Fruit fly (Drosophila melanogaster) whole organism, adult: ENCODE data around the gene polo.

Experiments
- CG11617 ChIP-seq: fragments of 200-800 bp; sonication (Bioruptor generic); optimal IDR thresholded peaks from 2 replicates; lab custom pipeline; 2017; ENCODE audit warnings: mild to moderate bottlenecking, missing biosample characterization, missing genetic modification reagents, missing genetic modification characterization
- CG12768 ChIP-seq: fragments of 200-800 bp; sonication (Bioruptor generic); optimal IDR thresholded peaks from 2 replicates; lab custom pipeline; 2017; ENCODE audit warnings: missing biosample characterization, missing genetic modification characterization, mild to moderate bottlenecking, moderate library complexity, missing genetic modification reagents
- CG14711 ChIP-seq: fragments of 200-800 bp; sonication (Bioruptor generic); optimal IDR thresholded peaks from 2 replicates; lab custom pipeline; 2018; ENCODE audit warnings: missing biosample characterization, mild to moderate bottlenecking, missing genetic modification characterization, moderate library complexity
- CG1620 ChIP-seq: fragments of 200-800 bp; sonication (Bioruptor generic); optimal IDR thresholded peaks from 2 replicates; lab custom pipeline; 2016; ENCODE audit warnings: missing biosample characterization, missing genetic modification characterization
- CG33017 ChIP-seq: fragments of 200-800 bp; sonication (Bioruptor generic); optimal IDR thresholded peaks from 2 replicates; lab custom pipeline; 2018; ENCODE audit warnings: missing biosample characterization, mild to moderate bottlenecking, missing genetic modification characterization, moderate library complexity
- CG5204 ChIP-seq: fragments of 200-800 bp; sonication (Bioruptor generic); optimal IDR thresholded peaks from 2 replicates; lab custom pipeline; 2016; ENCODE audit warnings: missing biosample characterization, missing genetic modification characterization
- CG7045 ChIP-seq: fragments of 200-800 bp; sonication (Bioruptor generic); optimal IDR thresholded peaks from 2 replicates; lab custom pipeline; 2017; ENCODE audit warnings: missing biosample characterization, mild to moderate bottlenecking, missing genetic modification characterization
- CG7101 ChIP-seq: fragments of 200-800 bp; sonication (Bioruptor generic); optimal IDR thresholded peaks from 2 replicates; lab custom pipeline; 2018; ENCODE audit warnings: missing biosample characterization, mild to moderate bottlenecking, missing genetic modification characterization, moderate library complexity
- Clk ChIP-seq: fragments of 200-800 bp; sonication (Bioruptor generic); optimal IDR thresholded peaks from 2 replicates; lab custom pipeline; 2017; ENCODE audit warnings: missing biosample characterization, missing genetic modification characterization
- Crg-1 ChIP-seq: fragments of 200-800 bp; sonication (Bioruptor generic); optimal IDR thresholded peaks from 2 replicates; lab custom pipeline; 2016; ENCODE audit warnings: missing biosample characterization, missing genetic modification characterization
- Hr96 ChIP-seq: fragments of 200-800 bp; sonication (Bioruptor generic); optimal IDR thresholded peaks from 2 replicates; lab custom pipeline; 2016; ENCODE audit warnings: missing biosample characterization, missing genetic modification characterization
- Mnt ChIP-seq: fragments of 200-800 bp; sonication (Bioruptor generic); optimal IDR thresholded peaks from 2 replicates; lab custom pipeline; 2016; ENCODE audit warnings: missing biosample characterization, mild to moderate bottlenecking, missing genetic modification characterization
- bab1 ChIP-seq: fragments of 200-800 bp; sonication (Bioruptor generic); optimal IDR thresholded peaks from 3 replicates; lab custom pipeline; 2019; ENCODE audit warnings: missing biosample characterization, mild to moderate bottlenecking, missing genetic modification characterization, moderate library complexity
- cic ChIP-seq: fragments of 200-800 bp; sonication (Bioruptor generic); optimal IDR thresholded peaks from 2 replicates; lab custom pipeline; 2017; ENCODE audit warnings: missing biosample characterization, mild to moderate bottlenecking, missing genetic modification characterization, moderate library complexity
- cnc ChIP-seq, 2 experiments: fragments of >200 bp; optimal IDR thresholded peaks; 2 replicates each; lab custom pipeline; 2017
- kay ChIP-seq: fragments of 200-800 bp; sonication (Bioruptor generic); peaks from one replicate; lab custom pipeline; 2016; ENCODE audit warnings: missing biosample characterization, missing genetic modification characterization, borderline replicate concordance
- ovo ChIP-seq: fragments of 200-800 bp; sonication (Bioruptor generic); optimal IDR thresholded peaks from 2 replicates; lab custom pipeline; 2016; ENCODE audit warnings: missing biosample characterization, missing genetic modification characterization
- pad ChIP-seq: fragments of 200-800 bp; sonication (Bioruptor generic); optimal IDR thresholded peaks from 3 replicates; lab custom pipeline; 2017; ENCODE audit warnings: missing biosample characterization, missing genetic modification characterization, mild to moderate bottlenecking, moderate library complexity, missing genetic modification reagents
- tj ChIP-seq: fragments of 200-800 bp; sonication (Bioruptor generic); optimal IDR thresholded peaks from 3 replicates; lab custom pipeline; 2017; ENCODE audit warnings: missing biosample characterization, mild to moderate bottlenecking, missing genetic modification characterization, moderate library complexity
- toe ChIP-seq: fragments of 200-800 bp; sonication (Bioruptor generic); optimal IDR thresholded peaks from 2 replicates; lab custom pipeline; 2016; ENCODE audit warnings: missing biosample characterization, missing genetic modification characterization

The polo gene

DNA sequence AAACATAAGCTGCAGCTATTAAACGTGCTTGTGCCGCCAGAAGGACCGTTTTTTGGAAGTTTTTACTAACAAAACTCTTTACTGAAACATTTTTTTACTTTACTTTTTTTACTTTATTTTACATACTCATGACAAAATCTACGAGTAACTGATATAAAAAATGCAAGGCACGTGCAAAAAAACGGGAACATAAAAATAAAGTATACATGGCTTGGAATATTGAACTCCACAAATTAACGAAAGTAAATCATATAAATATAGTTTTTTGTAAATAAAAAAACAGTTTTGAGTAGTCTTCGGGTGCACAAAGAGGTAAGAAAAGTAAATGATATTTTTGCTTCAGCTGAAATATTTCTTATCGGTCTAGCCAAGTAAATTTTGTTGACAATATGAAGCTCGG, 11.2 kb downstream of the polo start, which contains the start of gene Spn77Bb:
Gene Spn77Bb, plus strand, starts transcription at position 301 of the 400 bp plus-strand sequence.
- no peak for TF ChIP-seq Hr96
- TF ChIP-seq bab1 (GFP tag; lab: Kevin White, UChicago) = no peak
- TF ChIP-seq CG7101 (tag; lab: Kevin White, UChicago) = no peak
- TF ChIP-seq Crg-1 (GFP tag; lab: Kevin White, UChicago) = no peak
- TF ChIP-seq cnc (optimal IDR thresholded peaks at IDR 0.05; lab: Kevin White, UChicago) = no peak
- TF ChIP-seq Mnt (GFP tag; lab: Kevin White, UChicago) = no peak
- TF ChIP-seq CG12768 (GFP tag; lab: Kevin White, UChicago) = no peak
- TF ChIP-seq cic = no peak
- TF ChIP-seq CG14711 (tag; lab: Kevin White, UChicago) = no peak
- no peak for TF ChIP-seq CG5204 (GFP tag; lab: Kevin White, UChicago)
- no peak for TF ChIP-seq toe
- TF ChIP-seq CG11617 (GFP tag; lab: Kevin White, UChicago) = no peak
- TF ChIP-seq pad (GFP tag; lab: Kevin White, UChicago) = no peak
- no peak for TF ChIP-seq ovo (GFP tag; lab: Kevin White, UChicago)
- no peak for TF ChIP-seq CG33017 (tag; lab: Kevin White, UChicago)
- TF ChIP-seq tj (GFP tag; lab: Kevin White, UChicago) = no peak
- TF ChIP-seq kay (GFP tag; lab: Kevin White, UChicago) = no peak
- TF ChIP-seq CG1620 = no peak

dm6 chr3L:20342334-20342733, 32.9 kb downstream of the polo start, which contains the start of gene Spn77Bc:
Spn77Bc (plus strand) TSS chr3L:20342634.
- TF ChIP-seq Mnt (GFP tag; lab: Kevin White, UChicago) = no peak
- no peak for TF ChIP-seq kay (GFP tag; lab: Kevin White, UChicago)
- TF ChIP-seq cnc (optimal IDR thresholded peaks at IDR 0.05; lab: Kevin White, UChicago) = no peak
- no peak for TF ChIP-seq CG7045
- TF ChIP-seq ovo (GFP tag; lab: Kevin White, UChicago) = no peak
- TF ChIP-seq bab1 (GFP tag; lab: Kevin White, UChicago) = no peak
- no peak for TF ChIP-seq CG11617 (GFP tag; lab: Kevin White, UChicago)

DNA sequence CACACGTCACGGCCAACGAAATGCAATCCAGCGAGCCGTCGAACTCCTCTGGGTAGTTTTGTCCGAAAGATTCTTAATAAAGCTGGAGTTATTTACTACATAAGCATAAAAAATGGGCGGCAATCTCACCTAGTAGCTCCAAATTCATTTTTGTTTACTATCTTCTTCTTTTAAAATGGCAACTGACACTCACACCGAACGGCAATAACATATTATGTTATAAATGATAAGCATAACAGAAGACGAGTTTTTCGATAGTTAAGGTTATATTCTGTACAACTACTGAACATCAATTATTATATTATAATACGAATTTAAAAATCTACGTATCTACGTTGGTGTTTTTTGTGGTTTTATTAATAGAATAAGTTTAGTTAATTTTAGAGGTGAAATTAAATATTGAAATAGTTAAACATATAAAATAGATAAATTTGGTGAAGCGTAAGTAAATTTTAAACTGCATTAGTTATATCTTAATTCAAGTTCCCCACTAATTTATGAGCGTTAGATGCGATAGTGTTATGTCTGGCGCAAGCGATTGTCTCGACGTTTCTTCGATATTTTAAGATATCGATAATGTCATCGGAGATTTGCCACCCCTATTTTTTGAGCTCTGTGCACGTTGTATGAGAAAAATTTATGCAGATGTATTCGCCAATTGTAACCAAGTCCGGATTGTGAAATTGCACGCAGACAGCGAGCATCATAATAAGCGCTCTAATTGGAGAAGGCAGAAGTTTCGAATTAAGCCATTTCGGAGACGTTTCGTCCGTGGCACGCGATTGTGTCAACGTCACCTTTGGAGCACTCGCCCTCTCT, 38.5 kb downstream of the polo start, which contains the start of the genes Rbbp5 and eRF1:
Gene Rbbp5, minus strand, starts transcription at position 181 of the 819 bp plus-strand sequence.
Gene eRF1, plus strand, starts transcription at position 594 of the 819 bp plus-strand sequence.
- TF ChIP-seq CG7101 (tag; lab: Kevin White, UChicago) (peak; percentile 82), Clk (GFP tag; lab: Kevin White, UChicago) (peak; percentile 9), CG7045 (peak; percentile 65), CG11617 (GFP tag; lab: Kevin White, UChicago) (peak; percentile 67), Crg-1 (GFP tag; lab: Kevin White, UChicago) (peak; percentile 66), CG33017 (tag; lab: Kevin White, UChicago) (peak; percentile 36), kay (GFP tag; lab: Kevin White, UChicago) (no peak), cic (no peak), ovo (GFP tag; lab: Kevin White, UChicago) (peak; percentile 52), CG1620 (peak; percentile 76), Hr96 (peak; percentile 37), CG12768 (GFP tag; lab: Kevin White, UChicago) (peak; percentile 48), Mnt (GFP tag; lab: Kevin White, UChicago) (peak; percentile 93), CG14711 (tag; lab: Kevin White, UChicago) (peak; percentile 79), bab1 (GFP tag; lab: Kevin White, UChicago) (peak; percentile 73), cnc (optimal IDR thresholded peaks at IDR 0.05; lab: Kevin White, UChicago) (no peak), pad (GFP tag; lab: Kevin White, UChicago) (no peak), CG5204 (GFP tag; lab: Kevin White, UChicago) (no peak), tj (GFP tag; lab: Kevin White, UChicago) (peak; percentile 52), toe (no peak)

dm6 chr3L:20348581-20349093, 39.2 kb downstream of the polo start:
- TF ChIP-seq toe (no peak), pad (GFP tag; lab: Kevin White, UChicago) (peak; percentile 93)

DNA sequence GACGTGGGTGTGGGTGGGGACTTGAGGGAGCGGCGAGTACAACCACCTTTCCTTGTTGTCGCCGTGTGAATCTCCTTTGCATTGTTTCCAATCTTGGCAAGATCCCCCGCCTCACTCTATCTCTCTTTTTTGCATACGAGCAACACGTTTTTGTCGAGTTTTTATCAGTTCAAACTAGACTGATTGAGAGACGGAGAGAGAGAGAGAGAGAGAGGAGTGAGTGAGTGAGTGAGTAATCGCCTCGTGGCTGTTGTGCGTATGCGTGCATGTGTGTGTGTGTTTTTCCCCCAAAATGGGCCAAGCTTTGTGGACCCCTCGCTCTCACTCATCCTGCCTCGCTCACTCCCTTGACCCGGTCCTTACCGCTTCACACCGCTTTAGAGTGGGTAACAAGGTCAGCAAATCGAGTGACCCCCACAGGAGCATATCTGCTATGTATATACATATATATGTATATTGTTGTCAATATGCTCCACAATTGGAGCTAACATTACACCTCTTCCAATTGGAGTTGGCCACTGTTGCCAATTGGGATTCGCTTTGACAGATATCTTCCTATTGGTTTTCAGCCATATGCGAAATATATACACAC, 40.0 kb downstream of the polo start:
- TF ChIP-seq Clk (GFP tag; lab: Kevin White, UChicago) = no peak
- peak; percentile 52 for TF ChIP-seq Mnt (GFP tag; lab: Kevin White, UChicago)
- peak; percentile 92 for TF ChIP-seq kay (GFP tag; lab: Kevin White, UChicago)

- no peak for TF ChIP-seq Crg-1 (GFP tag; lab: Kevin White, UChicago)
- TF ChIP-seq kay (GFP tag; lab: Kevin White, UChicago) = no peak
- no peak for TF ChIP-seq CG12768 (GFP tag; lab: Kevin White, UChicago)
- no peak for TF ChIP-seq CG1620
- no peak for TF ChIP-seq bab1 (GFP tag; lab: Kevin White, UChicago)
- TF ChIP-seq CG5204 (GFP tag; lab: Kevin White, UChicago) = no peak
- no peak for TF ChIP-seq CG33017 (tag; lab: Kevin White, UChicago)
- no peak for TF ChIP-seq CG7101 (tag; lab: Kevin White, UChicago)
- TF ChIP-seq toe = no peak
- TF ChIP-seq Clk (GFP tag; lab: Kevin White, UChicago) = no peak
- no peak for TF ChIP-seq pad (GFP tag; lab: Kevin White, UChicago)
- no peak for TF ChIP-seq CG11617 (GFP tag; lab: Kevin White, UChicago)
- no peak for TF ChIP-seq cic
- TF ChIP-seq cnc (optimal IDR thresholded peaks at IDR 0.05; lab: Kevin White, UChicago) = no peak
- TF ChIP-seq Mnt (GFP tag; lab: Kevin White, UChicago) = no peak
- no peak for TF ChIP-seq CG7045
- no peak for TF ChIP-seq Hr96
- no peak for TF ChIP-seq tj (GFP tag; lab: Kevin White, UChicago)
- TF ChIP-seq CG14711 (tag; lab: Kevin White, UChicago) = no peak
These were observed 43.7 kb downstream of the polo start, which contains the start of gene CG5618 for dm6 chr3L:20353149-20353548. CG5618 (plus strand) TSS chr3L:20353449.
